Fruit fly (Drosophila melanogaster): Measurements from ENCODE around the gene CG34041.

CG34041 gene

dm6 chr3R:30464244-30464643 is 43.6 kb upstream of the CG34041 start:
- TF ChIP-seq CrebA (GFP tag; optimal IDR thresholded peaks at IDR 0.05; ENCODE audit: borderline replicate concordance) (no peak), rgr (GFP tag; optimal IDR thresholded peaks at IDR 0.05) (no peak), Myc (optimal IDR thresholded peaks at IDR 0.05) (peak; percentile 31), Hr78 (GFP tag; optimal IDR thresholded peaks at IDR 0.05) (no peak), OdsH (GFP tag; optimal IDR thresholded peaks at IDR 0.05) (no peak), Rel (GFP tag; optimal IDR thresholded peaks at IDR 0.05) (no peak), Rel (tag; optimal IDR thresholded peaks at IDR 0.05) (no peak)

- TF ChIP-seq foxo (GFP tag; optimal IDR thresholded peaks at IDR 0.05) = no peak
- peak in 1 of 2 experiments; percentile 16 for TF ChIP-seq dl (GFP tag; optimal IDR thresholded peaks at IDR 0.05; ENCODE audit: insufficient read depth in 1 of 2, partially characterized antibody in 2 of 2)
- no peak for TF ChIP-seq GATAd (GFP tag; optimal IDR thresholded peaks at IDR 0.05)
- peak; percentile 78 for TF ChIP-seq sage (GFP tag; optimal IDR thresholded peaks at IDR 0.05)
- TF ChIP-seq CG32264 (GFP tag; optimal IDR thresholded peaks at IDR 0.05) = no peak
- peak; percentile 20 for TF ChIP-seq Jra (GFP tag; optimal IDR thresholded peaks at IDR 0.05)
- TF ChIP-seq Sp1 (GFP tag; optimal IDR thresholded peaks at IDR 0.05) = peak; percentile 4
- TF ChIP-seq Hnf4 (GFP tag; optimal IDR thresholded peaks at IDR 0.05) = no peak
- TF ChIP-seq Vsx2 (GFP tag; optimal IDR thresholded peaks at IDR 0.05; ENCODE audit: partially characterized antibody) = peak; percentile 31
- TF ChIP-seq tai (GFP tag; optimal IDR thresholded peaks at IDR 0.05) = no peak
- no peak for TF ChIP-seq Dfd (GFP tag; optimal IDR thresholded peaks at IDR 0.05)
- TF ChIP-seq brk (GFP tag; optimal IDR thresholded peaks at IDR 0.05) = peak; percentile 56
- TF ChIP-seq Dif (GFP tag; optimal IDR thresholded peaks at IDR 0.05; ENCODE audit: partially characterized antibody) = peak; percentile 8
- no peak for TF ChIP-seq Rel (GFP tag; optimal IDR thresholded peaks at IDR 0.05)
- TF ChIP-seq Rel (tag; optimal IDR thresholded peaks at IDR 0.05) = peak; percentile 63
- TF ChIP-seq OdsH (GFP tag; optimal IDR thresholded peaks at IDR 0.05) = no peak
- no peak for TF ChIP-seq N (GFP tag; optimal IDR thresholded peaks at IDR 0.05)
- no peak for TF ChIP-seq br (GFP tag; optimal IDR thresholded peaks at IDR 0.05)
- TF ChIP-seq h (GFP tag; optimal IDR thresholded peaks at IDR 0.05) = no peak
- TF ChIP-seq Myc (optimal IDR thresholded peaks at IDR 0.05) = peak; percentile 30
- TF ChIP-seq dmrt93B (GFP tag; optimal IDR thresholded peaks at IDR 0.05) = no peak
These were observed 41.9 kb upstream of the CG34041 start, which contains the start of gene PH4alphaEFB for dm6 chr3R:30465775-30466494. Gene PH4alphaEFB, plus strand, starts transcription at chr3R:30466050.

dm6 chr3R:30466515-30466914 is 41.3 kb upstream of the CG34041 start:
- TF ChIP-seq brk (GFP tag; optimal IDR thresholded peaks at IDR 0.05) = no peak
- TF ChIP-seq br (GFP tag; optimal IDR thresholded peaks at IDR 0.05) = no peak
- TF ChIP-seq sv (GFP tag; optimal IDR thresholded peaks at IDR 0.05) = no peak
- TF ChIP-seq rgr (GFP tag; optimal IDR thresholded peaks at IDR 0.05) = no peak
- TF ChIP-seq Hnf4 (GFP tag; optimal IDR thresholded peaks at IDR 0.05) = no peak
- TF ChIP-seq foxo (GFP tag; optimal IDR thresholded peaks at IDR 0.05) = no peak

dm6 chr3R:30467062-30467461 is 40.8 kb upstream of the CG34041 start:
- no peak for TF ChIP-seq Dfd (GFP tag; optimal IDR thresholded peaks at IDR 0.05)
- peak; percentile 39 for TF ChIP-seq Myc (optimal IDR thresholded peaks at IDR 0.05)
- TF ChIP-seq Vsx2 (GFP tag; optimal IDR thresholded peaks at IDR 0.05; ENCODE audit: partially characterized antibody) = peak; percentile 49

- no peak for TF ChIP-seq HLH106 (tag; optimal IDR thresholded peaks at IDR 0.05)
- TF ChIP-seq Vsx2 (GFP tag; optimal IDR thresholded peaks at IDR 0.05; ENCODE audit: partially characterized antibody) = no peak
- TF ChIP-seq brk (GFP tag; optimal IDR thresholded peaks at IDR 0.05) = no peak
- TF ChIP-seq Hr78 (GFP tag; optimal IDR thresholded peaks at IDR 0.05) = no peak
- TF ChIP-seq Hr83 (GFP tag; optimal IDR thresholded peaks at IDR 0.05; ENCODE audit: poor library complexity, severe bottlenecking) = no peak
- TF ChIP-seq Abd-B (GFP tag; optimal IDR thresholded peaks at IDR 0.05) = no peak
- TF ChIP-seq Dif (GFP tag; optimal IDR thresholded peaks at IDR 0.05; ENCODE audit: partially characterized antibody) = no peak
- TF ChIP-seq GATAd (GFP tag; optimal IDR thresholded peaks at IDR 0.05) = no peak
- TF ChIP-seq Hnf4 (GFP tag; optimal IDR thresholded peaks at IDR 0.05) = no peak
- TF ChIP-seq Mio (GFP tag; optimal IDR thresholded peaks at IDR 0.05) = no peak
- TF ChIP-seq h (GFP tag; optimal IDR thresholded peaks at IDR 0.05) = no peak
- no peak for TF ChIP-seq dsf (GFP tag; optimal IDR thresholded peaks at IDR 0.05; ENCODE audit: borderline replicate concordance)
- no peak for TF ChIP-seq Sp1 (GFP tag; optimal IDR thresholded peaks at IDR 0.05)
- no peak for TF ChIP-seq pan (optimal IDR thresholded peaks at IDR 0.05)
- TF ChIP-seq CG32264 (GFP tag; optimal IDR thresholded peaks at IDR 0.05) = no peak
- TF ChIP-seq dmrt93B (GFP tag; optimal IDR thresholded peaks at IDR 0.05) = no peak
These were observed 37.1 kb upstream of the CG34041 start for dm6 chr3R:30470690-30471089.
